Worm (Caenorhabditis elegans) whole organism, mixed stage, embryonic: ENCODE results near the gene F20A1.8.

Experiments used
- ceh-43 ChIP-seq: fragments of 200-800 bp; sonication (Bioruptor generic); optimal IDR thresholded peaks from 2 replicates; lab custom pipeline; 2018; ENCODE audit warnings: mild to moderate bottlenecking, missing genetic modification characterization, moderate library complexity, missing compliant biosample characterization
- elt-1 ChIP-seq: sonication (generic microtip); optimal IDR thresholded peaks from 2 replicates; lab custom pipeline; 2017; ENCODE audit warnings: missing genetic modification characterization, mild to moderate bottlenecking, missing compliant biosample characterization, antibody characterized with exemption, moderate library complexity, borderline replicate concordance; ENCODE audit not compliant: insufficient read depth
- lin-13 ChIP-seq: fragments of 150-350 bp; optimal IDR thresholded peaks from 2 replicates; lab custom pipeline; 2014; ENCODE audit warnings: missing biosample characterization, missing genetic modification characterization
- mab-5 ChIP-seq: fragments of 150-350 bp; optimal IDR thresholded peaks from 2 replicates; lab custom pipeline; 2014; ENCODE audit warnings: missing biosample characterization, missing genetic modification characterization
- mep-1 ChIP-seq: fragments of 150-350 bp; optimal IDR thresholded peaks from 2 replicates; lab custom pipeline; 2017; ENCODE audit warnings: missing biosample characterization, missing genetic modification reagents, missing genetic modification characterization, inconsistent platforms
- nhr-12 ChIP-seq: fragments of 150-350 bp; optimal IDR thresholded peaks from 2 replicates; lab custom pipeline; 2014; ENCODE audit warnings: missing biosample characterization, missing genetic modification characterization
- zip-8 ChIP-seq: fragments of 150-350 bp; optimal IDR thresholded peaks from 2 replicates; lab custom pipeline; 2014; ENCODE audit warnings: missing biosample characterization, missing genetic modification characterization
- ztf-11 ChIP-seq: fragments of 150-350 bp; optimal IDR thresholded peaks from 2 replicates; lab custom pipeline; 2014; ENCODE audit warnings: missing biosample characterization, missing genetic modification characterization

- TF ChIP-seq ceh-43 (GFP tag; lab: Kevin White, UChicago) (no peak), ztf-11 (tag; lab: Kevin White, UChicago) (no peak), nhr-12 (tag; lab: Kevin White, UChicago) (no peak), zip-8 (no peak), elt-1 (tag; lab: Kevin White, UChicago) (no peak), lin-13 (no peak), mep-1 (no peak), mab-5 (tag; lab: Kevin White, UChicago) (no peak)
Observed at ce11 chrV:7093720-7094401, 46.4 kb upstream of the F20A1.8 start, which contains the start of gene nhr-135.
